Fruit fly (Drosophila melanogaster): Measurements from ENCODE around the gene Diap1.
A peak's percentile ranks its signal among the peaks of the same experiment; 100 is the strongest.

The Diap1 gene

DNA sequence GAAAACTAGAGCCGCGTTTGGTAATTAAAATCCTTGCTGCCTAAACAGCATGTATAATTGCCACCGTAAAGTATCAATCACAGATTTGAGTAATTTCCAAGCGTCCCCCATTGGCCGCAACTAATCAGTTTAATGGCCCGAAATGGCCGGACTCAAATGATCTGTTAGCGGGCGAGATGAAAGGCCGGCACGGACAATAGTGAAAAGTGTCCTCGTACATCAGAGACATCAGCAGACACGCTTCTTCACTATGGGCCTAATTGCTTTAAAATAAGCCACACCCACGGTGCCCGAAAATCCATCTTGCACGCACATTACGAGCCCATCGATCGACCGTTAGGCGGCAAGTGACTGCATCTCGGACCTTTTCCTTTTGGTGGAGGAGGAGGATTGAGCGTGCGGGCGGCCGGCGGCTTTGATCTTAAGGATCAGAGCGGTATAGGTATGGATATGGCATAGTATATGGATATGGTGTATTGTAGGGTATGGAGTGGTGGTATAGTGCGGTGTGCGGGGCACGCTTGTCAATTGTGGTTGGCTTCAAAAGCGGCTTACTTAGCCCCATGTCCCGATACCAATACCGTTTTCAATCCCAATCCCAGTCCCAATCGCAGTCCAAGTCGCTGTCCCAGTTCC lies 38.4 kb downstream of the Diap1 start:
- TF ChIP-seq ss (GFP tag; optimal IDR thresholded peaks at IDR 0.05), result no peak
- peak; percentile 11 for TF ChIP-seq svp (GFP tag)

DNA sequence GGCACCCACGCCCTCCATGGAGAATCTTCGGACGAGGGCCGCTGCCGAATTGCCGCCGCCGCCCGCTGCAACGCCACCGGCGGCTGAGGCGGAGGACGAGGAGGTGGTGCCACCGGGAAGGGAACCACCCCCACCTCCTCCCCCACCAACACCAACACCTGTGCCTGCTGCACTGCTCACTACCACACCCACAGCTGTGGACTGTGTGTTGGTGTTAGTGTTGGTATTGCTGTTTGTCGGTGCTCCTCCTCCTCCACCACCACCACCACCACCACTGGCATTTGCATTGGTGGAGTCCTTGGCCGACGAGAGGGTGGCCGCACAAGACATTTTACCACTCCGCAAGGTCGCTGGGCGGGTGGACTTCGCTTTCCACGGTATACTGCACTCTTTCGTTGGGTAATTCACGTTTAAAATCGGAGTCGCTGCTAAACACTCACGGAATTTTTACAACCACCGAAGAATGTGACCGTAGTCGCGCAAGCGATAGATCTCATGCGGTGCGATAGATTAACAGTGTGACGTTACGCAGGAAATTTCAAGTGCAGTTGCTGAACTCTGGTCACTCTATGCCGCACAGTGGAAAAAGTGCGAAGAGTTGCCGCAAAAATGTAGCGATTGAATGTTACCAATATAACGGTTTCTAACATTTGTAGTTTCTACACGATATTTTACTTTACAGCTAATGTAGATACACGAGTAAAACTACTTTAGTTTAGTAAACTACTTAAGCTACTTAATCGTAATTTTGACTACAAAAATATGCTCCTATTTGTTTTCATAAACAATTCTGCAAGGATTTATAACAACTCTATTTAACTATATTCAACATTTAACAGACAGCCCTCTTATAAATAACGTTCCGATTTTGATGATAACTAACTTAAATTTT lies 39.3 kb downstream of the Diap1 start, which contains the start of gene mib1:
Gene mib1 (minus strand): TSS at position 494 of the 892 bp plus-strand sequence.
- TF ChIP-seq CG7368 (GFP tag; optimal IDR thresholded peaks at IDR 0.05) (peak; percentile 44), CG31627 (GFP tag; optimal IDR thresholded peaks at IDR 0.05) (no peak), Met (GFP tag; optimal IDR thresholded peaks at IDR 0.05) (no peak), Eip93F (GFP tag; optimal IDR thresholded peaks at IDR 0.05) (no peak), Sox14 (GFP tag; optimal IDR thresholded peaks at IDR 0.05) (no peak), achi (GFP tag; optimal IDR thresholded peaks at IDR 0.05) (no peak), CG34406 (GFP tag; optimal IDR thresholded peaks at IDR 0.05) (no peak), CG9139 (GFP tag; optimal IDR thresholded peaks at IDR 0.05) (peak; percentile 39), pdm3 (GFP tag; optimal IDR thresholded peaks at IDR 0.05) (no peak), CG3919 (GFP tag; optimal IDR thresholded peaks at IDR 0.05) (peak; percentile 53), ss (GFP tag; optimal IDR thresholded peaks at IDR 0.05) (peak; percentile 66 to 81), CG8319 (GFP tag; optimal IDR thresholded peaks at IDR 0.05) (peak; percentile 36), Gug (GFP tag; IDR thresholded peaks at IDR 0.05) (no peak; the same call in 1 of the 2 replicates), CG11762 (GFP tag; optimal IDR thresholded peaks at IDR 0.05; ENCODE audit: insufficient read depth) (no peak), Sox15 (GFP tag; optimal IDR thresholded peaks at IDR 0.05) (no peak), Ets96B (tag; optimal IDR thresholded peaks at IDR 0.05) (no peak), fd59A (GFP tag; optimal IDR thresholded peaks at IDR 0.05) (peak; percentile 4), lz (GFP tag; optimal IDR thresholded peaks at IDR 0.05) (no peak), CG8632 (GFP tag; optimal IDR thresholded peaks at IDR 0.05) (no peak), dac (GFP tag; optimal IDR thresholded peaks at IDR 0.05) (no peak), CG6808 (GFP tag; optimal IDR thresholded peaks at IDR 0.05) (peak; percentile 66), fd85E (GFP tag; optimal IDR thresholded peaks at IDR 0.05) (no peak), vri (GFP tag; optimal IDR thresholded peaks at IDR 0.05) (no peak), CG10631 (GFP tag; optimal IDR thresholded peaks at IDR 0.05) (no peak), topi (GFP tag; optimal IDR thresholded peaks at IDR 0.05) (no peak), OdsH (GFP tag; optimal IDR thresholded peaks at IDR 0.05) (no peak), CG3032 (tag; optimal IDR thresholded peaks at IDR 0.05) (no peak), CG16779 (tag; optimal IDR thresholded peaks at IDR 0.05) (peak; percentile 43), acj6 (GFP tag; optimal IDR thresholded peaks at IDR 0.05) (peak; percentile 5), CG6854 (GFP tag; optimal IDR thresholded peaks at IDR 0.05) (peak; percentile 67), CG8119 (GFP tag; IDR thresholded peaks at IDR 0.05) (peak; percentile 60; the same call in 1 of the 3 replicates), CG4318 (GFP tag; optimal IDR thresholded peaks at IDR 0.05) (no peak), dsx (GFP tag; optimal IDR thresholded peaks at IDR 0.05; ENCODE audit: poor library complexity, severe bottlenecking) (no peak), CG11902 (GFP tag; optimal IDR thresholded peaks at IDR 0.05) (no peak), CG6163 (GFP tag; IDR thresholded peaks at IDR 0.05) (peak; percentile 48), Hr39 (GFP tag; optimal IDR thresholded peaks at IDR 0.05) (no peak), Lpt (GFP tag; optimal IDR thresholded peaks at IDR 0.05) (peak; percentile 32), Sox102F (GFP tag; optimal IDR thresholded peaks at IDR 0.05) (no peak), salr (GFP tag; optimal IDR thresholded peaks at IDR 0.05) (no peak), Ets21C (GFP tag; optimal IDR thresholded peaks at IDR 0.05) (no peak), CG6792 (GFP tag; optimal IDR thresholded peaks at IDR 0.05) (no peak), Smox (GFP tag; optimal IDR thresholded peaks at IDR 0.05) (no peak), CG15336 (GFP tag; IDR thresholded peaks at IDR 0.05) (0 out of 2 replicates have a peak, but pooled peaks have one; percentile 19), svp (GFP tag) (peak; percentile 75), CG6276 (GFP tag; optimal IDR thresholded peaks at IDR 0.05) (peak; percentile 19), Eip75B (GFP tag; optimal IDR thresholded peaks at IDR 0.05) (no peak), CG10669 (GFP tag; optimal IDR thresholded peaks at IDR 0.05) (no peak)
